In genomic region chr3L:4016754-4017153, dm6 we compare ENCODE assay signal across 1 fruit fly cellular context.
TF ChIP-seq lines count a peak whose summit lies in the region.

No protein-coding gene starts in this region.

TF ChIP-seq in whole organism, embryonic, 481 proteins besides CTCF, POLR2A, EP300 and RAD21 (continued from another document):
- TF ChIP-seq zfh2 (GFP tag; optimal IDR thresholded peaks at IDR 0.05; lab: Kevin White, UChicago) (no peak), Doc3 (GFP tag; IDR thresholded peaks at IDR 0.05; lab: Robert Waterston, UW; ENCODE audit: partially characterized antibody) (no peak), ind (GFP tag; optimal IDR thresholded peaks at IDR 0.05; lab: Kevin White, UChicago) (peak; percentile 58), mam (GFP tag; optimal IDR thresholded peaks at IDR 0.05; lab: Kevin White, UChicago) (peak; percentile 39), NfI (GFP tag; optimal IDR thresholded peaks at IDR 0.05; lab: Kevin White, UChicago) (peak; percentile 44), ro (GFP tag; IDR thresholded peaks at IDR 0.05; lab: Robert Waterston, UW) (no peak; the same call in 1 of the 2 replicates), slp2 (GFP tag; optimal IDR thresholded peaks at IDR 0.05; lab: Kevin White, UChicago) (peak; percentile 45), tap (tag; optimal IDR thresholded peaks at IDR 0.05; lab: Kevin White, UChicago) (peak; percentile 18), CG8290 (GFP tag; optimal IDR thresholded peaks at IDR 0.05; lab: Kevin White, UChicago) (peak; percentile 46), CG8290 (tag; optimal IDR thresholded peaks at IDR 0.05; lab: Kevin White, UChicago) (peak in 1 of 2 experiments; percentile 67), usp (GFP tag; optimal IDR thresholded peaks at IDR 0.05; lab: Kevin White, UChicago) (no peak), grn (GFP tag; optimal IDR thresholded peaks at IDR 0.05; lab: Kevin White, UChicago) (no peak), HHEX (GFP tag; optimal IDR thresholded peaks at IDR 0.05; lab: Kevin White, UChicago) (peak; percentile 35), CG14710 (tag; optimal IDR thresholded peaks at IDR 0.05; lab: Kevin White, UChicago) (peak; percentile 70), PHDP (tag; optimal IDR thresholded peaks at IDR 0.05; lab: Kevin White, UChicago) (peak; percentile 48), Pdp1 (GFP tag; optimal IDR thresholded peaks at IDR 0.05; lab: Kevin White, UChicago) (peak; percentile 43 to 59), CG10654 (GFP tag; optimal IDR thresholded peaks at IDR 0.05; lab: Kevin White, UChicago) (peak; percentile 61), CG9609 (GFP tag; optimal IDR thresholded peaks at IDR 0.05; lab: Kevin White, UChicago) (peak; percentile 47), wor (GFP tag; IDR thresholded peaks at IDR 0.05; lab: Robert Waterston, UW) (peak; percentile 58), CG30403 (GFP tag; optimal IDR thresholded peaks at IDR 0.05; lab: Kevin White, UChicago) (peak; percentile 59), CG12659 (GFP tag; optimal IDR thresholded peaks at IDR 0.05; lab: Kevin White, UChicago) (peak; percentile 11), CG10274 (GFP tag; optimal IDR thresholded peaks at IDR 0.05; lab: Kevin White, UChicago) (no peak), CG3065 (GFP tag; optimal IDR thresholded peaks at IDR 0.05; lab: Kevin White, UChicago) (no peak), Xbp1 (GFP tag; optimal IDR thresholded peaks at IDR 0.05; lab: Kevin White, UChicago) (peak; percentile 75), Optix (GFP tag; IDR thresholded peaks at IDR 0.05; lab: Robert Waterston, UW) (peak; percentile 81; the same call in 2 of the 3 replicates), mld (GFP tag; IDR thresholded peaks at IDR 0.05; lab: Robert Waterston, UW; ENCODE audit: partially characterized antibody) (no peak), CG8924 (tag; optimal IDR thresholded peaks at IDR 0.05; lab: Kevin White, UChicago) (peak; percentile 61), CG17802 (tag; optimal IDR thresholded peaks at IDR 0.05; lab: Kevin White, UChicago) (peak; percentile 25), CG33213 (GFP tag; optimal IDR thresholded peaks at IDR 0.05; lab: Kevin White, UChicago) (peak; percentile 39), CG3838 (GFP tag; optimal IDR thresholded peaks at IDR 0.05; lab: Kevin White, UChicago) (no peak), CG15011 (GFP tag; optimal IDR thresholded peaks at IDR 0.05; lab: Kevin White, UChicago) (no peak), Spps (tag; optimal IDR thresholded peaks at IDR 0.05; lab: Kevin White, UChicago) (peak; percentile 56), chn (GFP tag; optimal IDR thresholded peaks at IDR 0.05; lab: Kevin White, UChicago) (peak; percentile 66), eve (GFP tag; optimal IDR thresholded peaks at IDR 0.05; lab: Kevin White, UChicago) (no peak), CG6813 (GFP tag; optimal IDR thresholded peaks at IDR 0.05; lab: Kevin White, UChicago) (peak; percentile 51), Nf-YB (GFP tag; optimal IDR thresholded peaks at IDR 0.05; lab: Kevin White, UChicago) (peak; percentile 20), sens (GFP tag; lab: Kevin White, UChicago) (peak; percentile 97), gsb-n (tag; optimal IDR thresholded peaks at IDR 0.05; lab: Kevin White, UChicago) (peak; percentile 65), knrl (GFP tag; IDR thresholded peaks at IDR 0.05; lab: Robert Waterston, UW; ENCODE audit: partially characterized antibody) (no peak), vfl (GFP tag; optimal IDR thresholded peaks at IDR 0.05; lab: Kevin White, UChicago) (no peak), amos (GFP tag; IDR thresholded peaks at IDR 0.05; lab: Robert Waterston, UW; ENCODE audit: partially characterized antibody) (no peak), CG31224 (GFP tag; IDR thresholded peaks at IDR 0.05; lab: Robert Waterston, UW) (0 out of 2 replicates have a peak, but pooled peaks have one; percentile 25), abd-A (tag; optimal IDR thresholded peaks at IDR 0.05; lab: Kevin White, UChicago) (no peak), CG9876 (GFP tag; optimal IDR thresholded peaks at IDR 0.05; lab: Kevin White, UChicago) (no peak), CG6854 (GFP tag; optimal IDR thresholded peaks at IDR 0.05; lab: Kevin White, UChicago) (no peak), CG1603 (tag; optimal IDR thresholded peaks at IDR 0.05; lab: Kevin White, UChicago) (peak; percentile 91), NC2α (GFP tag; optimal IDR thresholded peaks at IDR 0.05; lab: Kevin White, UChicago) (no peak), gsb (GFP tag; IDR thresholded peaks at IDR 0.05; lab: Robert Waterston, UW) (no peak), zen (tag; optimal IDR thresholded peaks at IDR 0.05; lab: Kevin White, UChicago) (peak; percentile 85), CG42726 (GFP tag; IDR thresholded peaks at IDR 0.05; lab: Robert Waterston, UW; ENCODE audit: partially characterized antibody) (no peak), Vsx1 (GFP tag; optimal IDR thresholded peaks at IDR 0.05; lab: Kevin White, UChicago) (no peak), ab (GFP tag; optimal IDR thresholded peaks at IDR 0.05; lab: Kevin White, UChicago) (no peak), Side (GFP tag; optimal IDR thresholded peaks at IDR 0.05; lab: Kevin White, UChicago) (peak; percentile 45), GATAe (GFP tag; conservative IDR thresholded peaks at IDR 0.05; lab: Robert Waterston, UW) (no peak), gcm (GFP tag; optimal IDR thresholded peaks at IDR 0.05; lab: Kevin White, UChicago) (peak; percentile 12), CG4730 (GFP tag; IDR thresholded peaks at IDR 0.05; lab: Robert Waterston, UW) (peak; percentile 58), CG13424 (tag; optimal IDR thresholded peaks at IDR 0.05; lab: Kevin White, UChicago) (peak; percentile 63), dati (GFP tag; IDR thresholded peaks at IDR 0.05; lab: Robert Waterston, UW) (peak; percentile 70), slou (GFP tag; optimal IDR thresholded peaks at IDR 0.05; lab: Kevin White, UChicago) (no peak), hb (GFP tag; IDR thresholded peaks at IDR 0.05; lab: Robert Waterston, UW; ENCODE audit: partially characterized antibody) (no peak), Ada2b (GFP tag; IDR thresholded peaks at IDR 0.05; lab: Robert Waterston, UW) (peak; percentile 61), CG4707 (GFP tag; optimal IDR thresholded peaks at IDR 0.05; lab: Kevin White, UChicago) (peak; percentile 63), CG3726 (GFP tag; IDR thresholded peaks at IDR 0.05; lab: Robert Waterston, UW) (peak; percentile 60; the same call in 2 of the 3 replicates), ase (GFP tag; IDR thresholded peaks at IDR 0.05; lab: Robert Waterston, UW) (peak; percentile 58; the same call in 1 of the 3 replicates), Mes4 (GFP tag; optimal IDR thresholded peaks at IDR 0.05; lab: Kevin White, UChicago) (peak; percentile 54), lola (GFP tag; optimal IDR thresholded peaks at IDR 0.05; lab: Kevin White, UChicago) (peak in 1 of 3 experiments; percentile 76), NFAT (GFP tag; IDR thresholded peaks at IDR 0.05; lab: Robert Waterston, UW) (0 out of 2 replicates have a peak, but pooled peaks have one; percentile 31), grau (tag; optimal IDR thresholded peaks at IDR 0.05; lab: Kevin White, UChicago) (peak; percentile 93), Sox100B (GFP tag; optimal IDR thresholded peaks at IDR 0.05; lab: Kevin White, UChicago) (peak; percentile 25), cato (GFP tag; optimal IDR thresholded peaks at IDR 0.05; lab: Kevin White, UChicago; ENCODE audit: borderline replicate concordance) (peak; percentile 36), pita (GFP tag; optimal IDR thresholded peaks at IDR 0.05; lab: Kevin White, UChicago) (no peak), Camta (GFP tag; optimal IDR thresholded peaks at IDR 0.05; lab: Kevin White, UChicago) (peak; percentile 36), CG10147 (GFP tag; optimal IDR thresholded peaks at IDR 0.05; lab: Kevin White, UChicago) (no peak), pfk (GFP tag; optimal IDR thresholded peaks at IDR 0.05; lab: Kevin White, UChicago) (no peak), CG7987 (GFP tag; optimal IDR thresholded peaks at IDR 0.05; lab: Kevin White, UChicago) (no peak), fd3F (GFP tag; optimal IDR thresholded peaks at IDR 0.05; lab: Kevin White, UChicago) (no peak), BEAF-32 (GFP tag; optimal IDR thresholded peaks at IDR 0.05; lab: Kevin White, UChicago) (no peak), Dp (GFP tag; optimal IDR thresholded peaks at IDR 0.05; lab: Kevin White, UChicago) (no peak), Oaz (GFP tag; IDR thresholded peaks at IDR 0.05; lab: Robert Waterston, UW) (no peak), CG4282 (GFP tag; optimal IDR thresholded peaks at IDR 0.05; lab: Kevin White, UChicago) (no peak), cas (GFP tag; IDR thresholded peaks at IDR 0.05; lab: Robert Waterston, UW) (no peak), vnd (GFP tag; IDR thresholded peaks at IDR 0.05; lab: Robert Waterston, UW; ENCODE audit: partially characterized antibody) (no peak), CG2199 (GFP tag; IDR thresholded peaks at IDR 0.05; lab: Robert Waterston, UW) (peak; percentile 28; the same call in 1 of the 3 replicates), sr (GFP tag; IDR thresholded peaks at IDR 0.05; lab: Robert Waterston, UW) (no peak; the same call in 2 of the 3 replicates), CG14965 (GFP tag; optimal IDR thresholded peaks at IDR 0.05; lab: Kevin White, UChicago; ENCODE audit: borderline replicate concordance) (no peak), CG13123 (GFP tag; optimal IDR thresholded peaks at IDR 0.05; lab: Kevin White, UChicago) (no peak), CG7271 (tag; optimal IDR thresholded peaks at IDR 0.05; lab: Kevin White, UChicago) (peak; percentile 70), Bdp1 (GFP tag; optimal IDR thresholded peaks at IDR 0.05; lab: Kevin White, UChicago) (no peak), Ptx1 (GFP tag; IDR thresholded peaks at IDR 0.05; lab: Robert Waterston, UW) (peak; percentile 53), yki (optimal IDR thresholded peaks at IDR 0.05; lab: Kevin White, UChicago) (no peak), CG18764 (GFP tag; optimal IDR thresholded peaks at IDR 0.05; lab: Kevin White, UChicago) (peak; percentile 58), CG6791 (GFP tag; IDR thresholded peaks at IDR 0.05; lab: Robert Waterston, UW; ENCODE audit: partially characterized antibody) (no peak), unc-4 (GFP tag; IDR thresholded peaks at IDR 0.05; lab: Robert Waterston, UW; ENCODE audit: partially characterized antibody) (no peak), Ssrp (tag; optimal IDR thresholded peaks at IDR 0.05; lab: Kevin White, UChicago) (peak; percentile 73), HLH54F (GFP tag; optimal IDR thresholded peaks at IDR 0.05; lab: Kevin White, UChicago) (no peak), CG12236 (GFP tag; optimal IDR thresholded peaks at IDR 0.05; lab: Kevin White, UChicago) (peak; percentile 39), hkb (optimal IDR thresholded peaks at IDR 0.05; lab: Kevin White, UChicago) (no peak), hkb (GFP tag; IDR thresholded peaks at IDR 0.05; lab: Robert Waterston, UW) (peak; percentile 65), ERR (GFP tag; optimal IDR thresholded peaks at IDR 0.05; lab: Kevin White, UChicago) (no peak), ATbp (GFP tag; optimal IDR thresholded peaks at IDR 0.05; lab: Kevin White, UChicago) (peak; percentile 62), disco-r (GFP tag; optimal IDR thresholded peaks at IDR 0.05; lab: Kevin White, UChicago) (no peak), fu2 (GFP tag; optimal IDR thresholded peaks at IDR 0.05; lab: Kevin White, UChicago) (no peak), fd96Cb (tag; optimal IDR thresholded peaks at IDR 0.05; lab: Kevin White, UChicago) (peak; percentile 76), exex (tag; optimal IDR thresholded peaks at IDR 0.05; lab: Kevin White, UChicago) (no peak), HmgD (GFP tag; optimal IDR thresholded peaks at IDR 0.05; lab: Kevin White, UChicago) (no peak), CG10209 (GFP tag; optimal IDR thresholded peaks at IDR 0.05; lab: Kevin White, UChicago) (peak; percentile 47), pum (GFP tag; optimal IDR thresholded peaks at IDR 0.05; lab: Kevin White, UChicago) (peak; percentile 79), pzg (GFP tag; optimal IDR thresholded peaks at IDR 0.05; lab: Kevin White, UChicago) (no peak), stc (GFP tag; IDR thresholded peaks at IDR 0.05; lab: Robert Waterston, UW) (peak; percentile 40; the same call in 1 of the 2 replicates), CG2875 (GFP tag; optimal IDR thresholded peaks at IDR 0.05; lab: Kevin White, UChicago) (peak; percentile 58), lmd (GFP tag; IDR thresholded peaks at IDR 0.05; lab: Robert Waterston, UW) (peak; percentile 71), CG15269 (tag; optimal IDR thresholded peaks at IDR 0.05; lab: Kevin White, UChicago) (peak; percentile 29), CG9437 (GFP tag; optimal IDR thresholded peaks at IDR 0.05; lab: Kevin White, UChicago) (no peak), bsh (GFP tag; optimal IDR thresholded peaks at IDR 0.05; lab: Kevin White, UChicago) (peak in 1 of 2 experiments; percentile 87), trh (GFP tag; optimal IDR thresholded peaks at IDR 0.05; lab: Kevin White, UChicago) (peak; percentile 24), H15 (GFP tag; IDR thresholded peaks at IDR 0.05; lab: Robert Waterston, UW) (peak; percentile 58; the same call in 1 of the 3 replicates), CG1024 (GFP tag; IDR thresholded peaks at IDR 0.05; lab: Robert Waterston, UW) (0 out of 2 replicates have a peak, but pooled peaks have one; percentile 46), gro (GFP tag; optimal IDR thresholded peaks at IDR 0.05; lab: Kevin White, UChicago) (no peak), CG12071 (GFP tag; optimal IDR thresholded peaks at IDR 0.05; lab: Kevin White, UChicago) (peak; percentile 25), CG9215 (GFP tag; IDR thresholded peaks at IDR 0.05; lab: Robert Waterston, UW) (no peak), CG8359 (GFP tag; optimal IDR thresholded peaks at IDR 0.05; lab: Kevin White, UChicago; ENCODE audit: borderline replicate concordance) (no peak), scrt (GFP tag; optimal IDR thresholded peaks at IDR 0.05; lab: Kevin White, UChicago) (peak; percentile 23), CG11696 (GFP tag; IDR thresholded peaks at IDR 0.05; lab: Robert Waterston, UW) (0 out of 2 replicates have a peak, but pooled peaks have one; percentile 38), E2f2 (GFP tag; IDR thresholded peaks at IDR 0.05; lab: Robert Waterston, UW) (peak; percentile 18; the same call in 1 of the 2 replicates), CG4424 (GFP tag; optimal IDR thresholded peaks at IDR 0.05; lab: Kevin White, UChicago) (peak; percentile 74), CG2120 (GFP tag; optimal IDR thresholded peaks at IDR 0.05; lab: Kevin White, UChicago) (no peak), eyg (GFP tag; optimal IDR thresholded peaks at IDR 0.05; lab: Kevin White, UChicago) (no peak), CG3847 (GFP tag; IDR thresholded peaks at IDR 0.05; lab: Robert Waterston, UW) (peak; percentile 39; the same call in 1 of the 2 replicates), tgo (GFP tag; IDR thresholded peaks at IDR 0.05; lab: Robert Waterston, UW) (peak; percentile 59)
TF ChIP-seq in whole organism, embryonic: peak in this region for 259.
